Fruit fly (Drosophila melanogaster): ENCODE results near the gene CG43082.

CG43082 gene

DNA sequence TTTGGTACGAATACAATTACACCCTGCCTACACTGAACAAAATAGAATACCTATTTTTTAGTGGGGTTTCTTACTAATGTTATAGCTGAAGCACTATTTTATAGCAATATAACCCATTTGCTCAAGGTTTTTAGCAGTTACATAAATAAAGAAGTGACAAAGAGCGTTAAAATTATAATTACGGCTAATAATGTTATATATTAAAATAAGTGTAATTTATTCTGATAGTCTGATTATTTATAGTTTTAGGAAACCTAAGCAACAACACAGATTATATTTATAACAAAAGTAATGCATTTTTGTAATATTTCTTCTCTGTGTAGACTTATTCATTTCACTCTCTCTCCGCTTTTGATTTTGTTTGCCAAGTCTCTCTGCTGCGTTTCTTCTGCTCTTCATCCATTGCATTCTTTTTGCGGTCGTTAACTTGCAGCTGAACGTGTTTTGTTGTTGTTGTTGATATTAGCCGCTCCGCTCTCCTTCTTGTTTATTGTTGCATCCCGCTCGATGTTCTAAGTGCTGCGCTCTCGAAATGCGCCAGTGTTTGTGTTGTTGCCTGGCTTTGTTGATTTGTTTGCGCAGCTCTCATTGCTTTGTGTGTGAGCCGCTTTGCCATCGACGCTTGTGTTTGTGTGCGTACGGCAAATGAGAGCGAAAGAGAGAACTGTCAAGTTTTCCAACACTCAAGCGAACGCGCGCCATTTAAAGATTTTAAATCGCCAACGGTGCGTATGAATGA, 35.8 kb upstream of the CG43082 start (continued):
- TF ChIP-seq Dll (GFP tag; IDR thresholded peaks at IDR 0.05; ENCODE audit: partially characterized antibody) (no peak), CG1603 (tag; optimal IDR thresholded peaks at IDR 0.05) (peak; percentile 38), sens (GFP tag) (peak; percentile 93), ssp (GFP tag; IDR thresholded peaks at IDR 0.05) (peak; percentile 79), CG30403 (GFP tag; optimal IDR thresholded peaks at IDR 0.05) (peak; percentile 95), Fer3 (tag; optimal IDR thresholded peaks at IDR 0.05) (peak; percentile 88), da (GFP tag; optimal IDR thresholded peaks at IDR 0.05) (no peak), vvl (GFP tag; IDR thresholded peaks at IDR 0.05) (peak; percentile 84), CG13624 (GFP tag; optimal IDR thresholded peaks at IDR 0.05) (peak; percentile 2), CG15514 (GFP tag; optimal IDR thresholded peaks at IDR 0.05) (peak; percentile 57), ap (GFP tag; IDR thresholded peaks at IDR 0.05) (peak; percentile 74), Atf3 (GFP tag; optimal IDR thresholded peaks at IDR 0.05) (peak; percentile 13), Dip2 (GFP tag; IDR thresholded peaks at IDR 0.05) (no peak), CG6272 (GFP tag; IDR thresholded peaks at IDR 0.05) (no peak), knrl (GFP tag; IDR thresholded peaks at IDR 0.05; ENCODE audit: partially characterized antibody) (no peak), tx (GFP tag; optimal IDR thresholded peaks at IDR 0.05) (no peak), Bteb2 (GFP tag; optimal IDR thresholded peaks at IDR 0.05) (peak; percentile 28), Side (GFP tag; optimal IDR thresholded peaks at IDR 0.05) (no peak), CG12744 (GFP tag; optimal IDR thresholded peaks at IDR 0.05) (no peak), CG15696 (tag; optimal IDR thresholded peaks at IDR 0.05) (peak; percentile 50), aop (GFP tag; IDR thresholded peaks at IDR 0.05) (peak; percentile 28; the same call in 1 of the 2 replicates), YL-1 (GFP tag; optimal IDR thresholded peaks at IDR 0.05) (peak; percentile 66), lab (GFP tag; optimal IDR thresholded peaks at IDR 0.05) (peak; percentile 90), hbn (GFP tag; IDR thresholded peaks at IDR 0.05; ENCODE audit: partially characterized antibody) (no peak), CG31388 (GFP tag; optimal IDR thresholded peaks at IDR 0.05) (peak; percentile 55), eve (GFP tag; optimal IDR thresholded peaks at IDR 0.05) (peak in 1 of 2 experiments; percentile 92), NC2β (GFP tag; optimal IDR thresholded peaks at IDR 0.05) (peak; percentile 6), hth (optimal IDR thresholded peaks at IDR 0.05) (no peak), emc (GFP tag; optimal IDR thresholded peaks at IDR 0.05) (peak; percentile 23), CG17802 (tag; optimal IDR thresholded peaks at IDR 0.05) (peak; percentile 57), tin (GFP tag; optimal IDR thresholded peaks at IDR 0.05) (peak; percentile 90), crol (GFP tag; IDR thresholded peaks at IDR 0.05) (no peak; the same call in 1 of the 2 replicates), Gug (GFP tag; IDR thresholded peaks at IDR 0.05) (peak; percentile 65; the same call in 3 of the 4 replicates), run (tag; optimal IDR thresholded peaks at IDR 0.05) (peak; percentile 89), CG16815 (GFP tag; optimal IDR thresholded peaks at IDR 0.05) (peak; percentile 85), CG8388 (GFP tag; optimal IDR thresholded peaks at IDR 0.05) (peak; percentile 93), vnd (GFP tag; IDR thresholded peaks at IDR 0.05; ENCODE audit: partially characterized antibody) (no peak), amos (GFP tag; IDR thresholded peaks at IDR 0.05; ENCODE audit: partially characterized antibody) (no peak), CG7839 (tag; optimal IDR thresholded peaks at IDR 0.05) (peak; percentile 96), kah (GFP tag; optimal IDR thresholded peaks at IDR 0.05) (peak; percentile 52), Elba2 (GFP tag; optimal IDR thresholded peaks at IDR 0.05) (no peak), CG11398 (GFP tag; optimal IDR thresholded peaks at IDR 0.05) (no peak), CG11696 (GFP tag; IDR thresholded peaks at IDR 0.05) (peak; percentile 44; the same call in 1 of the 2 replicates), Usf (GFP tag; optimal IDR thresholded peaks at IDR 0.05) (peak; percentile 74), CG17568 (GFP tag; optimal IDR thresholded peaks at IDR 0.05) (peak; percentile 50), Atf-2 (GFP tag; optimal IDR thresholded peaks at IDR 0.05) (peak; percentile 20), dmrt11E (tag; optimal IDR thresholded peaks at IDR 0.05) (peak; percentile 69), Sry-δ (GFP tag; optimal IDR thresholded peaks at IDR 0.05) (no peak), Antp (GFP tag; optimal IDR thresholded peaks at IDR 0.05) (no peak), gsb-n (tag; optimal IDR thresholded peaks at IDR 0.05) (peak; percentile 91)
